Worm (Caenorhabditis elegans) whole organism, L4/young adult: ENCODE results near the gene srpa-68.

Experiments
- W03F9.2 ChIP-seq: fragments of 150-350 bp; optimal IDR thresholded peaks from 2 replicates; lab custom pipeline; 2014; ENCODE audit warnings: missing biosample characterization, missing genetic modification characterization
- dao-5 ChIP-seq: sonication (generic microtip); optimal IDR thresholded peaks from 2 replicates; lab custom pipeline; 2016; ENCODE audit warnings: missing genotype, missing genetic modification characterization, moderate library complexity, missing compliant biosample characterization
- him-1 ChIP-seq: sonication (generic microtip); optimal IDR thresholded peaks from 2 replicates; lab custom pipeline; 2016; ENCODE audit warnings: missing genotype, missing genetic modification reagents, missing genetic modification characterization, missing compliant biosample characterization

- TF ChIP-seq him-1 (tag; lab: Kevin White, UChicago) (no peak), dao-5 (no peak), W03F9.2 (tag; lab: Kevin White, UChicago) (no peak)
Observed at ce11 chrV:12300166-12300565, 8.7 kb upstream of the srpa-68 start.
